Fruit fly (Drosophila melanogaster) Kc167 (cell line): ENCODE results near the gene CG10862.

ENCODE experiments used
- Sin3A ChIP-seq: fragments of >200 bp; optimal IDR thresholded peaks from 2 replicates; lab custom pipeline; 2018; ENCODE audit warnings: missing external identifiers
- psq ChIP-seq: fragments of >200 bp; optimal IDR thresholded peaks from 2 replicates; lab custom pipeline; 2017; ENCODE audit warnings: missing external identifiers
- ttk ChIP-seq: sonication (Bioruptor generic); optimal IDR thresholded peaks from 2 replicates; lab custom pipeline; 2017; ENCODE audit warnings: missing external identifiers

- TF ChIP-seq ttk (lab: Kevin White, UChicago) (no peak), psq (lab: Kevin White, UChicago) (no peak), Sin3A (lab: Kevin White, UChicago) (no peak)
Measured at dm6 chr3L:3634107-3634737, 20.3 kb downstream of the CG10862 start.
